Worm (Caenorhabditis elegans) whole organism, midembryonic: ENCODE results near the gene exos-8.

ENCODE experiments used
- cog-1 ChIP-seq: sonication (generic microtip); optimal IDR thresholded peaks from 2 replicates; lab custom pipeline; 2016; ENCODE audit warnings: missing genetic modification characterization, missing compliant biosample characterization
- klf-2 ChIP-seq: fragments of 200-800 bp; sonication (Bioruptor generic); conservative IDR thresholded peaks from 2 replicates; pipeline ENCODE4 v1.3.6; 2022; ENCODE audit warnings: missing genetic modification reagents, missing genetic modification characterization, missing compliant biosample characterization
- tab-1 ChIP-seq: fragments of 200-800 bp; sonication (Bioruptor generic); IDR thresholded peaks from 2 replicates; pipeline ENCODE4 v1.3.6; 2022; ENCODE audit warnings: missing genetic modification characterization, missing compliant biosample characterization

DNA sequence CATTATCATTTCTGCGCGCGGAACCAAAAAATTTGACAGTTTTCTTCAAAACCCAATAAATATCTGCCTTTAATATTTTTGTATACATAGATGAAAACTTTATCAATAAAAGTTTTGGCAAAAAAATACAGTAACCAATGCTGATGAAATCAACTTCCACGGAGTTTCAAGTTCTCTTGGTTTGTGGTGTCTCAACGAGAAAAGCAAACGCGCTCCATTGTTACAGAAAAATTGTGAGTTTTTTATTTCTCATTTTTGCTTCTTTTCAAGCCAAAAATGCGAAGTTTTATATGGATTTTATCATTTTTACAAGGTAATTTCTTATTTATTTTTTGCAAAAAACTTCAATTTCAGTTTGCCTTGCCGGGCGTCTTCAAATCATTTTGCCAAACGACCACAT, 6.8 kb upstream of the exos-8 start, which contains the start of gene T14B4.3:
- TF ChIP-seq tab-1 (GFP tag; lab: Robert Waterston, UW) (no peak), klf-2 (GFP tag; lab: Robert Waterston, UW) (no peak), cog-1 (peak; percentile 26)
